Worm (Caenorhabditis elegans) whole organism, L4 larva: ENCODE data around the gene F07A11.1.

Source experiments
- Y105C5A.15 ChIP-seq: fragments of 200-800 bp; sonication (Bioruptor generic); IDR thresholded peaks from 2 replicates; pipeline ENCODE4 v1.3.6; 2022; ENCODE audit warnings: missing genetic modification characterization, missing compliant biosample characterization
- dmd-6 ChIP-seq: fragments of 200-800 bp; sonication (Bioruptor generic); IDR thresholded peaks from 2 replicates; pipeline ENCODE4 v1.3.6; 2022; ENCODE audit warnings: missing genetic modification reagents, missing genetic modification characterization, missing compliant biosample characterization
- dmd-9 ChIP-seq: fragments of 200-800 bp; sonication (Bioruptor generic); IDR thresholded peaks from 2 replicates; pipeline ENCODE4 v1.3.6; 2022; ENCODE audit warnings: missing genetic modification reagents, missing genetic modification characterization, missing compliant biosample characterization
- lin-15B ChIP-seq: fragments of 150-350 bp; sonication (generic microtip); optimal IDR thresholded peaks from 3 replicates; lab custom pipeline; 2014; ENCODE audit warnings: missing biosample characterization, missing genetic modification characterization
- pha-4 ChIP-seq, 2 experiments: fragments of 150-350 bp in 1 of 2; fragments of 200-800 bp in 1 of 2; sonication (Bioruptor generic) in 1 of 2; IDR thresholded peaks in 1 of 2; optimal IDR thresholded peaks in 1 of 2; 2 replicates each; pipeline versions ENCODE4 v1.3.6 to Lab custom; 2014 to 2022; ENCODE audit warnings: missing genetic modification characterization in 2 of 2, missing genetic modification reagents in 2 of 2, missing biosample characterization in 1 of 2, missing compliant biosample characterization in 1 of 2
- skn-1 ChIP-seq: fragments of 150-350 bp; optimal IDR thresholded peaks from 2 replicates; lab custom pipeline; 2014; ENCODE audit warnings: missing biosample characterization, missing genetic modification characterization

DNA sequence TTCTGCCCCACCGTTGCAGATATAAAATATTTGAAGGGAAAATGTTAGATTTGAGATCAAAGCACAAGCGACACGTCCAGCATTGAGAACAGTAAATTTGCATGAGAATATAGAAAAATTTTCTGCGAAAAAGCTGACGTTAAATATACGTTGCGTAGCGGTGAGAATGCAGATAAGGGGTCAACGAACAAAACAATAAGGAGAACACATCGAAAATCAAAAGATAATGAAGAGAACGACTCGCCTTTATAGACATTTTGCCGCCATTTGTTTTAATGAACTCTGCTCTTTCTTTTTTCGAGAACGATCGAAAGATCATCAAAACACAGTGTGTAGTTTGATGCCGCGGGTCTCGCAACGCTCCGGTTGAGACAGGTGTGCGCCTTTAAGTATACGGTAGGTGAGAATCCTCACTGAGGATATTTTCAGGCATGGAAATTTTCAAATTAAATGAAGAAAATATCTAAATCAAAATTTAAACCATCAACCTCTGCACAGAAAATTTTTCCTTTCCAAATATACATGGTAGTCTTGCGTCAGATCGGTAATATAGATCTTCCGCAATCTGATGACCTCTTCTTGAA lies 4.3 kb upstream of the F07A11.1 start:
- TF ChIP-seq dmd-6 (GFP tag; lab: Robert Waterston, UW), result peak; percentile 45; the same call in 1 of the 2 replicates
- TF ChIP-seq pha-4 (GFP tag; IDR thresholded peaks at IDR 0.05; lab: Robert Waterston, UW), result no peak
- no peak for TF ChIP-seq pha-4 (tag; optimal IDR thresholded peaks at IDR 0.05; lab: Kevin White, UChicago)
- no peak for TF ChIP-seq lin-15B (tag; lab: Kevin White, UChicago)
- no peak for TF ChIP-seq Y105C5A.15 (GFP tag; lab: Robert Waterston, UW)
- TF ChIP-seq dmd-9, result no peak
- no peak for TF ChIP-seq skn-1 (tag; lab: Kevin White, UChicago)
